Fruit fly (Drosophila melanogaster) whole organism, prepupa: ENCODE results near the gene CG42784.

ENCODE experiments used
- Blimp-1 ChIP-seq: fragments of 200-800 bp; sonication (Bioruptor generic); optimal IDR thresholded peaks from 3 replicates; lab custom pipeline; 2017; ENCODE audit warnings: missing biosample characterization, missing genetic modification characterization, mild to moderate bottlenecking, moderate library complexity, missing genetic modification reagents
- CG10631 ChIP-seq: fragments of 200-800 bp; sonication (Bioruptor generic); optimal IDR thresholded peaks from 2 replicates; lab custom pipeline; 2016; ENCODE audit warnings: missing biosample characterization, missing genetic modification characterization
- CG1621 ChIP-seq: fragments of 200-800 bp; sonication (Bioruptor generic); optimal IDR thresholded peaks from 3 replicates; lab custom pipeline; 2018; ENCODE audit warnings: missing biosample characterization, mild to moderate bottlenecking, missing genetic modification characterization
- CG6276 ChIP-seq: fragments of 200-800 bp; sonication (Bioruptor generic); optimal IDR thresholded peaks from 2 replicates; lab custom pipeline; 2017; ENCODE audit warnings: missing biosample characterization, mild to moderate bottlenecking, missing genetic modification characterization
- CG6854 ChIP-seq: fragments of 200-800 bp; sonication (Bioruptor generic); optimal IDR thresholded peaks from 2 replicates; lab custom pipeline; 2017; ENCODE audit warnings: missing biosample characterization, mild to moderate bottlenecking, missing genetic modification characterization
- CG7368 ChIP-seq: fragments of 200-800 bp; sonication (Bioruptor generic); optimal IDR thresholded peaks from 3 replicates; lab custom pipeline; 2016; ENCODE audit warnings: missing biosample characterization, missing genetic modification characterization
- Sox14 ChIP-seq: fragments of 200-800 bp; sonication (Bioruptor generic); optimal IDR thresholded peaks from 3 replicates; lab custom pipeline; 2016; ENCODE audit warnings: missing biosample characterization, missing genetic modification characterization
- Sox15 ChIP-seq: fragments of 200-800 bp; sonication (Bioruptor generic); optimal IDR thresholded peaks from 3 replicates; lab custom pipeline; 2016; ENCODE audit warnings: missing biosample characterization, missing genetic modification characterization

DNA sequence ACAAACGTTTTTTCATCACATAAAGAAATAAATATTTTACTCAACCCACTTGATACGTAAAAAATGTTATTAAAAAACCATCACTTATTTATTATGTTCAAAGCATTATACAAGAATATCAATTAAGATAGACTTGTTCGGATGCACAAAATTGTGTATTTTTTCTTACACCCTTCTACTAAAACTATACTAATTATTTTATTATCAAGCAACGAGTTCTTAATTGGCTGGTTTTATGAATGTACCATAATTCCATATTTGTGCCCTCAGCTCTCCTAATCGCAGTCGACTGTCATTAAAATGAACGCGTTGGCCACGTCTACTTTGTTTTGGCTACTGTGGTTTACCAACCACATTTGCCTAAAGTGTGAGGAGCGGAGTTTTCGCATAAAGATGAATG lies 114.4 kb downstream of the CG42784 start, which contains the start of gene CG33642:
- TF ChIP-seq Sox15 (GFP tag; lab: Kevin White, UChicago) (no peak), Sox14 (GFP tag; lab: Kevin White, UChicago) (no peak), CG6276 (no peak), CG7368 (GFP tag; lab: Kevin White, UChicago) (no peak), Blimp-1 (no peak), CG10631 (GFP tag; lab: Kevin White, UChicago) (no peak), CG6854 (no peak), CG1621 (tag; lab: Kevin White, UChicago) (no peak)
